Worm (Caenorhabditis elegans) whole organism, early embryonic: ENCODE measurements around the gene odr-3.

Source experiments
- B0310.2 ChIP-seq: sonication (generic microtip); optimal IDR thresholded peaks from 2 replicates; lab custom pipeline; 2016; ENCODE audit warnings: mild to moderate bottlenecking, missing genetic modification characterization, missing compliant biosample characterization
- F13C5.2 ChIP-seq: sonication (generic microtip); optimal IDR thresholded peaks from 2 replicates; lab custom pipeline; 2017; ENCODE audit warnings: mild to moderate bottlenecking, missing genetic modification characterization, inconsistent platforms, missing compliant biosample characterization
- aly-1 ChIP-seq: sonication (generic microtip); optimal IDR thresholded peaks from 2 replicates; lab custom pipeline; 2016; ENCODE audit warnings: missing genetic modification characterization, missing compliant biosample characterization
- ama-1 ChIP-seq: fragments of 150-350 bp; optimal IDR thresholded peaks from 2 replicates; lab custom pipeline; 2014
- ceh-13 ChIP-seq: fragments of 200-800 bp; sonication (Bioruptor generic); optimal IDR thresholded peaks from 2 replicates; lab custom pipeline; 2018; ENCODE audit warnings: mild to moderate bottlenecking, missing genetic modification characterization, missing compliant biosample characterization
- ceh-36 ChIP-seq: sonication (generic microtip); optimal IDR thresholded peaks from 2 replicates; lab custom pipeline; 2016; ENCODE audit warnings: missing genetic modification characterization, inconsistent platforms, missing compliant biosample characterization
- ets-7 ChIP-seq: sonication (generic microtip); optimal IDR thresholded peaks from 2 replicates; lab custom pipeline; 2016; ENCODE audit warnings: missing genotype, missing genetic modification characterization, missing compliant biosample characterization
- flt-1 ChIP-seq: fragments of 200-800 bp; sonication (Bioruptor generic); IDR thresholded peaks from 2 replicates; pipeline ENCODE4 v1.3.6; 2022; ENCODE audit warnings: missing genetic modification characterization, missing compliant biosample characterization
- hmbx-1 ChIP-seq: sonication (generic microtip); optimal IDR thresholded peaks from 2 replicates; lab custom pipeline; 2016; ENCODE audit warnings: mild to moderate bottlenecking, missing genetic modification characterization, missing compliant biosample characterization
- hmg-4 ChIP-seq: fragments of 200-800 bp; sonication (Bioruptor generic); optimal IDR thresholded peaks from 2 replicates; lab custom pipeline; 2018; ENCODE audit warnings: mild to moderate bottlenecking, missing genetic modification characterization, missing compliant biosample characterization
- hnd-1 ChIP-seq: sonication (generic microtip); optimal IDR thresholded peaks from 2 replicates; lab custom pipeline; 2016; ENCODE audit warnings: missing genetic modification characterization, missing compliant biosample characterization
- pes-1 ChIP-seq: fragments of 200-800 bp; sonication (Bioruptor generic); IDR thresholded peaks from 2 replicates; pipeline ENCODE4 v1.3.6; 2022; ENCODE audit warnings: missing genetic modification reagents, missing genetic modification characterization, missing compliant biosample characterization
- scrt-1 ChIP-seq: fragments of 200-800 bp; sonication (Bioruptor generic); IDR thresholded peaks from 2 replicates; pipeline ENCODE4 v1.3.6; 2022; ENCODE audit warnings: missing genetic modification characterization, missing compliant biosample characterization
- sea-1 ChIP-seq: fragments of 200-800 bp; sonication (Bioruptor generic); conservative IDR thresholded peaks from 2 replicates; pipeline ENCODE4 v1.3.6; 2022; ENCODE audit warnings: missing genetic modification characterization, missing compliant biosample characterization
- tbx-11 ChIP-seq: fragments of 200-800 bp; sonication (Bioruptor generic); IDR thresholded peaks from 2 replicates; pipeline ENCODE4 v1.3.6; 2022; ENCODE audit warnings: missing genetic modification characterization, missing compliant biosample characterization
- tbx-37 ChIP-seq: fragments of 200-800 bp; sonication (Bioruptor generic); conservative IDR thresholded peaks from 2 replicates; pipeline ENCODE4 v1.3.6; 2022; ENCODE audit warnings: missing genetic modification reagents, missing genetic modification characterization, missing compliant biosample characterization
- tra-4 ChIP-seq: sonication (generic microtip); optimal IDR thresholded peaks from 2 replicates; lab custom pipeline; 2017; ENCODE audit warnings: missing genetic modification characterization, missing compliant biosample characterization

Gene odr-3

DNA sequence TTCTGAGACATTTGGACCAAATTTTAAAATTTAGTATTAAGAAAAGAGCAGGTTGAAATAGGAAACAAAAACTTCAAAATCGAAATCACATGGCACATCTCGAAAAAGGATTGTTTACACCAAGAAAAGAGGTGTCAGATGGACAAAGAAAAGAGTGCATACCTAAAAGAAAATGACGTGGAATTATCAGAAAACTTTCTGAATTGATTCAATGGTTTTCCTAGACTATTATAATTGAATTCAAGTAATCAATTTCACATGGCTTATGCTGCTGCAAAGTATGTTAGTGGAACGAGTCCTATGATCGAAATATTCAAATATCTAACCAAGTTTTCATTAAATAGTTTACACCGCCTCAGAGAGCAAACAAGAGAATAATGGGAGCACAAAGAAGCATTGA, 3.5 kb upstream of the odr-3 start:
- TF ChIP-seq ceh-36, result no peak

DNA sequence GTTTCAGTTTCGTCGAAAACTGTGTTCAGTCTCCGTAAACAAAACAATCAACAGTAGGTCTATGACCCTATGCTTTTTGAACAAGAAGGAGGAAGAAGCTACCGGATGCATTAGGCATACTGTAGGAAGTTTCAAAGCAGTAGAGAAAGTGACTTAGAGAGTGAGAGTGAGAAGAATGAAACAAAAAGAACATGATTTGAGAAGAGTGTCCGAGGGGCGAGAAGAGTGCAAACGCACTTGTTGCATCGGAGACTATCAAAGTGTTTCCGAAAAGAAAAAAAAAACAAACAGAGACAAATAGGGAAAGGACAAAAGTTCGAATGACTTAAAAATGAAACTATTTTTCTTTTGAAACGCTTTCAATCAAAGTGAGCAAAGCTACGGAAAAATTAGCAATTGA, 6.1 kb downstream of the odr-3 start:
- TF ChIP-seq hmbx-1 (tag; lab: Kevin White, UChicago) (no peak), hmg-4 (GFP tag; lab: Kevin White, UChicago) (no peak), F13C5.2 (tag; lab: Kevin White, UChicago) (no peak), hnd-1 (tag; lab: Kevin White, UChicago) (no peak), ceh-36 (no peak), ets-7 (no peak)

DNA sequence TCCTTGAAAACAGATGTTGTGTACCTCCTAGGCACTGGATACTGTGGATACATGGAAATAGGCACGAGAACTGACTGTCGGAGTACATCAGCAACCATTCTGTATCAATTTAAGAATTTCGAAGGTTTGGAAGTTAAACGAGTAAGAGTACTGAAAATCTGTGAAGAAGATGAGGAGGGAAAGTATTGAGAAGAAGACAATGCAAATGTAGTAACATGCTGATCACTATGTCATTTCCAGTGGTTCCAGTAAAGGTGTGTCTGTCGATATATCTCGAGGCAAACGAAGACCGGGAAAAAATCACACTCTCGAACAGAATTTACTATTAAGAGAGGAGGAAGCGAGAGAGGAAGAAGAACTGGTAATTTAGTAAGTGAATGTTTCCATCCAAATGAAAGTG, 12.8 kb downstream of the odr-3 start, which contains the start of gene dmd-10:
Gene dmd-10, minus strand, starts transcription at position 101 of the 400 bp plus-strand sequence.
- TF ChIP-seq tbx-11 (GFP tag; lab: Robert Waterston, UW), result no peak
- TF ChIP-seq hnd-1 (tag; lab: Kevin White, UChicago), result no peak
- TF ChIP-seq flt-1, result no peak
- TF ChIP-seq hmbx-1 (tag; lab: Kevin White, UChicago), result no peak
- TF ChIP-seq scrt-1, result no peak

DNA sequence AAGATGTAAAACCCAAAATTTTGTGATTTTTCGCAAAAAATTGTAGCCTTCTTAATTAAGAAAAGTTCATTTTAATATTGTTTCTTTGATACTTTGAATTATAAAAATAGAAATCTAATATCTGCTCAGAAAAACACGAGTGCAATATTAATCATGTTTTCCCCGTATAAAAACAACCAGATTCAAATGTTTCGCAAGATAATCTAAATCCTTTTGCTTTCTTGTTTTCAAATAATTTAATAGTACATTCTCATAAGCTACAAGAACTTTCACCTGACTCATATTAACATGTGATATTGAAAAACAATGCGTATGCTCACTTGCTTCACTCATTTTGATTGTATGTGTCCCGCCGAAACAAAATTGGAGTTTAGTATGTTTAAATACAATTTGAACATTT, 14.0 kb downstream of the odr-3 start:
- TF ChIP-seq pes-1, result no peak
- TF ChIP-seq B0310.2, result no peak
- TF ChIP-seq tbx-37 (GFP tag; lab: Robert Waterston, UW), result no peak
- no peak for TF ChIP-seq hmbx-1 (tag; lab: Kevin White, UChicago)
- no peak for TF ChIP-seq hmg-4 (GFP tag; lab: Kevin White, UChicago)
- TF ChIP-seq ets-7, result no peak
- no peak for TF ChIP-seq ceh-36
- no peak for TF ChIP-seq tra-4 (tag; lab: Kevin White, UChicago)
- TF ChIP-seq sea-1, result no peak
- no peak for TF ChIP-seq ceh-13
- TF ChIP-seq flt-1, result no peak

DNA sequence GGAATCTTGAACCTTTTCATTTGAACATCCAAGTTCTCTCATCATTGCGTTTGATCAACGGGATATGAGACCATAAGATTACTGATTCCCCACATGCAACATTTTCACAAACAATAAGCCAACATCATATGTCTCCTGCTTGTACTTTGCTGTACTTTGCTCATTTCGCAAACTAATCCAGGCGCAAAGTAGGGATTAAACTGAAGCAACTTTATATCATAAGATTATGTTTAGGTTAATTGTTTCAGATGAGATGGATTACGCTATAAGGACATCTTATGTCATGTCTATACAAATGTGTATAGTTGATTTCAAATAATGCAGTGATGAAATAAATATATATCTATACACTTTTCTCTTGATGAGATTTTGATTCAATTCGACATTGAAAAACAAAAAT, 19.8 kb downstream of the odr-3 start:
- TF ChIP-seq aly-1 (tag; lab: Kevin White, UChicago) (no peak), ama-1 (lab: Kevin White, UChicago) (no peak), pes-1 (no peak), tbx-11 (GFP tag; lab: Robert Waterston, UW) (no peak), ceh-36 (no peak), sea-1 (no peak), B0310.2 (no peak), hmbx-1 (tag; lab: Kevin White, UChicago) (no peak), ceh-13 (no peak), flt-1 (no peak), tra-4 (tag; lab: Kevin White, UChicago) (no peak), F13C5.2 (tag; lab: Kevin White, UChicago) (no peak), tbx-37 (GFP tag; lab: Robert Waterston, UW) (no peak), hmg-4 (GFP tag; lab: Kevin White, UChicago) (no peak), scrt-1 (no peak), ets-7 (no peak), hnd-1 (tag; lab: Kevin White, UChicago) (no peak)

DNA sequence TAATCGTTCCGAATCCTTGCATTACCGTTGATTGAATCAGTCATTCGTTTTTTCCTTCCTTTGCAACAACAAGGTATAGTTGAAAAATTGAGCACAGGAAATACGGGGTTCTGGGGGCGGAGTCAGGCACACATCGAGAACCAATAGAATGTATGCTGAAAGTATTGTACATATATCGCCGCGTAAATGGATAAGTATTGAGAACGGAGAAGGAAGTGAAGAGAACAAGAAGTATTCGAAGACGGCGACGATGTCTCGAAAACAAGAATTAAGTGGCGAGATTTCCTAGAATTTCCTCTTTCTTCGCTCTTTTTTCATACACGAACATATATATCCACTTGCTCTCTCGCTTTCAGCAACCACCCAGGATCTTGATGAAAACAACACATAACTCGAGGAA, 28.3 kb downstream of the odr-3 start:
- TF ChIP-seq tra-4 (tag; lab: Kevin White, UChicago) (no peak), hmg-4 (GFP tag; lab: Kevin White, UChicago) (no peak), sea-1 (no peak), hmbx-1 (tag; lab: Kevin White, UChicago) (no peak), ets-7 (no peak), tbx-37 (GFP tag; lab: Robert Waterston, UW) (no peak)

DNA sequence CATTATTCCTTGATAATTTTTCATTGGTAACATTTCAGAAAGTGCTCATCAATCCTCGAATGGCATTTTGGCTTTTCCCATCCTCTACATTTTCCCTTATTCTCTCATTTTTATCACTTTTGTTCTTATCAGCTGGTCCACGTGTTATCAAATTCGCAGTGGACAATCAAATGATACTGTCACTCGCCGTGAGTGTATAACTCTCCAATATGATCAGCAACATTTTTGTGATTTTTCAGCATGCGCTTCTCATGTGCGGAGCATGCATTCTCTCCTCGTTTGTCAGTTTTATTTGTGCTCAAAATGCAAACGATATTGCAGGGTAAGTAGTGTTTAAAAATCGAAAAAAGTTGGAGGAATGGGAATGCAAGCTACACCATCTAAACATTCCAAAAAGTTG, 36.8 kb downstream of the odr-3 start:
- no peak for TF ChIP-seq F13C5.2 (tag; lab: Kevin White, UChicago)
- TF ChIP-seq ama-1 (lab: Kevin White, UChicago), result no peak
- TF ChIP-seq pes-1, result no peak
- TF ChIP-seq aly-1 (tag; lab: Kevin White, UChicago), result no peak
- no peak for TF ChIP-seq ets-7
- no peak for TF ChIP-seq ceh-36
- no peak for TF ChIP-seq tbx-37 (GFP tag; lab: Robert Waterston, UW)
- TF ChIP-seq tra-4 (tag; lab: Kevin White, UChicago), result no peak
- TF ChIP-seq hmg-4 (GFP tag; lab: Kevin White, UChicago), result no peak
- TF ChIP-seq B0310.2, result no peak
- no peak for TF ChIP-seq ceh-13
- TF ChIP-seq flt-1, result no peak
- no peak for TF ChIP-seq hnd-1 (tag; lab: Kevin White, UChicago)
- no peak for TF ChIP-seq sea-1
- no peak for TF ChIP-seq scrt-1
- no peak for TF ChIP-seq tbx-11 (GFP tag; lab: Robert Waterston, UW)

DNA sequence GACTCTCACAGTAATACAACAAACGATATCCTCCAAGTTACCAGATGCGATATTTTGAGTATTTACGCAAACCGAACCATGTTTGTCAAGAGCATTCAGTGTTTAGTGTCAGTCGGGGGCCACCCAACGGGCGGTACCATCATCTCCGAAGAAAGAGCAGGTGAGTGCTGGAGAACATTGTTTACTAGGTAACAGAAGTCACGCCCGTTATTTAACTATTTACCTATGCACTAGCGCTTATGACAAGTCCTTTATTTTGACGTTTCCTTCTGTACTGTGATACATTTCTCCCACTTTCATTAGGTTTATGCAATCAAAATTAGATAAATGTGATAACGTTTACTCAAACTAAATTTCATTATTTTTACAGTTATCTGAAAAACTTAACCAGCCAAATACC, 39.8 kb downstream of the odr-3 start, which contains the start of gene F57B1.6:
Gene F57B1.6, plus strand, starts transcription at position 79 of the 400 bp plus-strand sequence.
- TF ChIP-seq ets-7 (no peak), scrt-1 (no peak), hnd-1 (tag; lab: Kevin White, UChicago) (no peak), ceh-13 (no peak), pes-1 (no peak), flt-1 (no peak), sea-1 (no peak), ceh-36 (no peak), tra-4 (tag; lab: Kevin White, UChicago) (no peak), aly-1 (tag; lab: Kevin White, UChicago) (no peak), tbx-37 (GFP tag; lab: Robert Waterston, UW) (no peak), tbx-11 (GFP tag; lab: Robert Waterston, UW) (no peak), F13C5.2 (tag; lab: Kevin White, UChicago) (no peak)

DNA sequence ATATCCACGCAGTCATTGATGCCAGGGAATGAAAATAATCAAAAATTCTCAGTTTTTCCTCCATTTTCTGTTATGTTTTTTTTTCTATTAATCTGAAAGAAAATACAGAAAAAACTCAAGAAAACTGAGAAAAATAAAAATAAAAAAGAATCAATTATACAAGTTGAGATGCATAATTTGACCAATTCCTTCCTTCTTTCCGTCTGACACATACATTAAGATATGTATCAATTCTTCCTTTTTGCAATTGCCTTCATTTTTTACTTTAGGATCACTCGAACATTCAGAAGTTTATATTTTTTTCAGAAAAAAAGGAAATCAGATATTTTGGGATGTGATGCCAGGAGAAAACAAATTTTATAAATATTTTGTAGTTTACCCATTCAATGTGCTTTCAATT, 41.9 kb downstream of the odr-3 start, which contains the start of gene F57B1.5:
Gene F57B1.5, plus strand, starts transcription at position 301 of the 400 bp plus-strand sequence.
- no peak for TF ChIP-seq ama-1 (lab: Kevin White, UChicago)
- no peak for TF ChIP-seq ceh-13
- TF ChIP-seq F13C5.2 (tag; lab: Kevin White, UChicago), result no peak
- no peak for TF ChIP-seq tra-4 (tag; lab: Kevin White, UChicago)
- no peak for TF ChIP-seq tbx-37 (GFP tag; lab: Robert Waterston, UW)
- TF ChIP-seq hmbx-1 (tag; lab: Kevin White, UChicago), result no peak
- TF ChIP-seq pes-1, result no peak
- no peak for TF ChIP-seq aly-1 (tag; lab: Kevin White, UChicago)
- TF ChIP-seq sea-1, result no peak
- no peak for TF ChIP-seq ceh-36
- no peak for TF ChIP-seq hnd-1 (tag; lab: Kevin White, UChicago)
- TF ChIP-seq flt-1, result no peak
- no peak for TF ChIP-seq ets-7
- TF ChIP-seq hmg-4 (GFP tag; lab: Kevin White, UChicago), result no peak
